Worm (Caenorhabditis elegans): Measurements from ENCODE around the gene nep-5.

DNA sequence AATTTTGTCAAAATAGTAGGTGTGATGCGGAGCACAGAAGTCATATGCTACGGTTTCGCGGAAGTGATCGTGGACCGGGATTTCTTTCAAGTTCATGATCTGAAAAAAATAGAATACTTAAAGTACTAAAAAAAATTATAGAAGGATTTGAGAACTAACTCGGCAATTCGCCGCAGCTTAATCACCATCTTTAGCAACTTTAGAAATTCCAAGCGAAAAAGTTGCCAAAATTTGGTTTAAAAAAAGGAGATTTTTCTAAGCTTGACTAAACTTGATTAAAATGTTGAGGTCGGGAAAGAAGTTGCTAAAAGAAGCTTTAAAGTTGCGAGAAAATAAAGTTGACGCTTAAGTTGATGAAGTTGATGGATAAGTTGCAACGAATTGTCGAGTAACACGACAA, 29.7 kb downstream of the nep-5 start, which contains the start of gene ZK177.9:
- TF ChIP-seq him-1 (tag; optimal IDR thresholded peaks at IDR 0.05) (no peak), W03F9.2 (tag; optimal IDR thresholded peaks at IDR 0.05) (no peak), dao-5 (tag; optimal IDR thresholded peaks at IDR 0.05) (no peak)
